Worm (Caenorhabditis elegans) whole organism, L1 larva: ENCODE results near the gene ifb-1.

Experiments
- C16A3.4 ChIP-seq: fragments of 150-350 bp; optimal IDR thresholded peaks from 2 replicates; lab custom pipeline; 2014; ENCODE audit warnings: missing biosample characterization, missing genetic modification characterization
- alr-1 ChIP-seq: fragments of 200-800 bp; sonication (Bioruptor generic); optimal IDR thresholded peaks from 2 replicates; lab custom pipeline; 2018; ENCODE audit warnings: borderline replicate concordance, mild to moderate bottlenecking, missing genetic modification characterization, missing compliant biosample characterization
- ceh-82 ChIP-seq, 3 experiments: fragments of 150-350 bp in 1 of 3; sonication (generic microtip) in 2 of 3; optimal IDR thresholded peaks; 2 replicates each; lab custom pipeline; 2014 to 2017; ENCODE audit warnings: missing biosample characterization in 3 of 3, missing genetic modification characterization in 3 of 3
- egl-27 ChIP-seq, 2 experiments: fragments of 150-350 bp in 1 of 2; sonication (generic microtip); optimal IDR thresholded peaks; 3 replicates each; lab custom pipeline; 2017 to 2018; ENCODE audit warnings: missing biosample characterization in 2 of 2, missing genetic modification characterization in 2 of 2, missing genetic modification reagents in 2 of 2
- fkh-10 ChIP-seq: sonication (generic microtip); optimal IDR thresholded peaks from 2 replicates; lab custom pipeline; 2017; ENCODE audit warnings: missing biosample characterization, missing genetic modification reagents, missing genetic modification characterization
- fos-1 ChIP-seq: fragments of 150-350 bp; optimal IDR thresholded peaks from 2 replicates; lab custom pipeline; 2014; ENCODE audit warnings: missing biosample characterization, missing genetic modification characterization
- lin-14 ChIP-seq: fragments of 200-800 bp; sonication (Bioruptor generic); optimal IDR thresholded peaks from 2 replicates; lab custom pipeline; 2018; ENCODE audit warnings: mild to moderate bottlenecking, missing genetic modification characterization, moderate library complexity, missing compliant biosample characterization

Gene ifb-1

DNA sequence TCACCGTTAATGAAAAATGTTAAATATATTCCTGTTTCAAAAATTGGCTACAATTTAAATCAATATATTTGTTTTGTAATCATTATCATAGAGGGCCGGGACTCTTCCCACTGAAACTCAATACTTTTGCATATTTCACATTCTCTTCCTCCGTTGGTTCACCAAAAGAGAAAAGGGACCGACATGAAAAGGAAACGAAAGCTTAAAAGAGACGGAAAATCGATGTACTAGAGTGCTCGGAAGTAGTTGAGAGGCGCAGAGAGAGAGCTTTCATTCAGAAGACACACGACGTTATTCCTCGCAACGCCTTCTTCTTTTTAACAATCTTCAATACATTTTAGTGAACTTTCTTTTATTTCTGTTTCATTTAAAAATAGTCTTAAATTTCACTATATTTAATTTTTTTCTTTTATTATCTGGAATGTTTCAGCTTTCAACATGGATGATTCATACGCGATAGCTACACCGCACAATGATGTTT is 54.9 kb downstream of the ifb-1 start, which contains the start of gene ehs-1:
Gene ehs-1 (plus strand): TSS at position 431 of the 481 bp plus-strand sequence.
- peak in 2 of 3 experiments; percentile 21 to 49 for TF ChIP-seq ceh-82 (tag; optimal IDR thresholded peaks at IDR 0.05; lab: Kevin White, UChicago)
- TF ChIP-seq alr-1 (tag; lab: Kevin White, UChicago), result no peak
- no peak for TF ChIP-seq fos-1 (tag; lab: Kevin White, UChicago)
- TF ChIP-seq fkh-10 (GFP tag; lab: Kevin White, UChicago), result peak; percentile 29
- peak; percentile 71 for TF ChIP-seq lin-14
- no peak for TF ChIP-seq C16A3.4 (tag; lab: Kevin White, UChicago)
- TF ChIP-seq egl-27 (tag; optimal IDR thresholded peaks at IDR 0.05; lab: Kevin White, UChicago), result no peak
